Worm (Caenorhabditis elegans) whole organism, L4/young adult: ENCODE data around the gene alh-6.

Source experiments
- W03F9.2 ChIP-seq: fragments of 150-350 bp; optimal IDR thresholded peaks from 2 replicates; lab custom pipeline; 2014; ENCODE audit warnings: missing biosample characterization, missing genetic modification characterization
- dao-5 ChIP-seq: sonication (generic microtip); optimal IDR thresholded peaks from 2 replicates; lab custom pipeline; 2016; ENCODE audit warnings: missing genotype, missing genetic modification characterization, moderate library complexity, missing compliant biosample characterization
- him-1 ChIP-seq: sonication (generic microtip); optimal IDR thresholded peaks from 2 replicates; lab custom pipeline; 2016; ENCODE audit warnings: missing genotype, missing genetic modification reagents, missing genetic modification characterization, missing compliant biosample characterization

DNA sequence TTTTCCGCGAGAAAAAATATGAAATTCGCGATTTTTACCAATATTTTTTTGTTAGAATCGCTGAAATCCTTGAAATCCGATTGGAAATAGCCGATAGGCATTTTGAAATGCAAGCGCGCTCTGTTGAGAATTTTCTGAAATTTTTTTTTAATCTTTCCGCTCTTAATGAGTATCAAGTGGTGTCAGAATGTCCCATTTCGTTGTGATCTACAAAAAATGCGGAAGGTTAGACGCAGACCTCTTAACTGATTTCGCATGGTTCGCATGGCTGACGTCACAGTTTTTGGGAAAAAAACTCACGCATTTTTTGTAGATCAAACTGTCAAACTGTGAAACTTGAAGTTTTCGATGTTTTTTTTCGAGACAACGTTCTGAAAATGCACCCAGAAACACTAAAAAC, 38.1 kb downstream of the alh-6 start, which contains the start of gene srw-66:
- TF ChIP-seq him-1 (tag; lab: Kevin White, UChicago) (no peak), dao-5 (tag; lab: Kevin White, UChicago) (no peak), W03F9.2 (no peak)
